Fruit fly (Drosophila melanogaster): ENCODE results near the gene sdt.
A peak's percentile ranks its signal among the peaks of the same experiment; 100 is the strongest.

The sdt gene

dm6 chrX:8229918-8230699 is 51.8 kb downstream of the sdt start (continued):
- no peak for TF ChIP-seq Smox (GFP tag; optimal IDR thresholded peaks at IDR 0.05)
- TF ChIP-seq topi (GFP tag; optimal IDR thresholded peaks at IDR 0.05), result peak; percentile 39
- peak; percentile 50 for TF ChIP-seq CG6792 (GFP tag; optimal IDR thresholded peaks at IDR 0.05)
- TF ChIP-seq CG6808 (GFP tag; optimal IDR thresholded peaks at IDR 0.05), result peak; percentile 66
- peak; percentile 30 for TF ChIP-seq CG6276 (GFP tag; optimal IDR thresholded peaks at IDR 0.05)
- TF ChIP-seq CG7368 (GFP tag; optimal IDR thresholded peaks at IDR 0.05), result peak; percentile 58
- 0 out of 3 replicates have a peak, but pooled peaks have one; percentile 14 for TF ChIP-seq CG8119 (GFP tag; IDR thresholded peaks at IDR 0.05)
- TF ChIP-seq Eip75B (GFP tag; optimal IDR thresholded peaks at IDR 0.05), result peak; percentile 26
- peak; percentile 60 for TF ChIP-seq net (GFP tag; optimal IDR thresholded peaks at IDR 0.05)
- TF ChIP-seq cyc (GFP tag; optimal IDR thresholded peaks at IDR 0.05), result no peak
- TF ChIP-seq fd59A (GFP tag; optimal IDR thresholded peaks at IDR 0.05), result peak; percentile 13
- no peak for TF ChIP-seq Sox15 (GFP tag; optimal IDR thresholded peaks at IDR 0.05)
- peak; percentile 45 for TF ChIP-seq CG9139 (GFP tag; optimal IDR thresholded peaks at IDR 0.05)
- peak; percentile 53 for TF ChIP-seq CG8632 (GFP tag; optimal IDR thresholded peaks at IDR 0.05)
- no peak for TF ChIP-seq Ets21C (GFP tag; optimal IDR thresholded peaks at IDR 0.05)
- peak; percentile 13 for TF ChIP-seq Blimp-1 (GFP tag; optimal IDR thresholded peaks at IDR 0.05)
- peak; percentile 35 for TF ChIP-seq spab (GFP tag; optimal IDR thresholded peaks at IDR 0.05)
- TF ChIP-seq Lpt (GFP tag; optimal IDR thresholded peaks at IDR 0.05), result no peak
- TF ChIP-seq CG11294 (GFP tag; IDR thresholded peaks at IDR 0.05), result no peak
- peak; percentile 39 for TF ChIP-seq pdm3 (GFP tag; optimal IDR thresholded peaks at IDR 0.05)
- TF ChIP-seq OdsH (GFP tag; optimal IDR thresholded peaks at IDR 0.05), result peak; percentile 48
- TF ChIP-seq Eip78C (GFP tag), result peak; percentile 79
- TF ChIP-seq CG16779 (tag; optimal IDR thresholded peaks at IDR 0.05), result no peak
- TF ChIP-seq CG10669 (GFP tag; optimal IDR thresholded peaks at IDR 0.05), result peak; percentile 48
- no peak for TF ChIP-seq svp (GFP tag)
- TF ChIP-seq dsx (GFP tag; optimal IDR thresholded peaks at IDR 0.05; ENCODE audit: poor library complexity, severe bottlenecking), result no peak
- peak; percentile 57 to 82 for TF ChIP-seq ss (GFP tag; optimal IDR thresholded peaks at IDR 0.05)
- TF ChIP-seq fd85E (GFP tag; optimal IDR thresholded peaks at IDR 0.05), result no peak
- no peak for TF ChIP-seq Hr39 (GFP tag; optimal IDR thresholded peaks at IDR 0.05)
- TF ChIP-seq CG6163 (GFP tag; IDR thresholded peaks at IDR 0.05), result peak; percentile 32; the same call in 1 of the 3 replicates
- peak; percentile 30 for TF ChIP-seq CG3919 (GFP tag; optimal IDR thresholded peaks at IDR 0.05)

- TF ChIP-seq CG9139 (GFP tag; optimal IDR thresholded peaks at IDR 0.05), result peak; percentile 54
- peak; percentile 34 for TF ChIP-seq CG6808 (GFP tag; optimal IDR thresholded peaks at IDR 0.05)
- TF ChIP-seq pdm3 (GFP tag; optimal IDR thresholded peaks at IDR 0.05), result peak; percentile 7
- TF ChIP-seq CG6854 (GFP tag; optimal IDR thresholded peaks at IDR 0.05), result peak; percentile 10
- no peak for TF ChIP-seq Hr38 (GFP tag; optimal IDR thresholded peaks at IDR 0.05)
- TF ChIP-seq CG7368 (GFP tag; optimal IDR thresholded peaks at IDR 0.05), result peak; percentile 23
- TF ChIP-seq CG6163 (GFP tag; IDR thresholded peaks at IDR 0.05), result peak; percentile 60; the same call in 2 of the 3 replicates
- no peak for TF ChIP-seq OdsH (GFP tag; optimal IDR thresholded peaks at IDR 0.05)
- TF ChIP-seq svp (GFP tag), result peak; percentile 57
- TF ChIP-seq esn (GFP tag; optimal IDR thresholded peaks at IDR 0.05), result peak; percentile 23
- peak; percentile 52 for TF ChIP-seq CG34406 (GFP tag; optimal IDR thresholded peaks at IDR 0.05)
- peak; percentile 34 for TF ChIP-seq CG10669 (GFP tag; optimal IDR thresholded peaks at IDR 0.05)
- no peak for TF ChIP-seq eg (GFP tag; IDR thresholded peaks at IDR 0.05)
- peak; percentile 33 for TF ChIP-seq Sox102F (GFP tag; optimal IDR thresholded peaks at IDR 0.05)
- peak; percentile 75 for TF ChIP-seq Eip78C (GFP tag)
- peak; percentile 14 for TF ChIP-seq Smox (GFP tag; optimal IDR thresholded peaks at IDR 0.05)
- TF ChIP-seq ss (GFP tag; optimal IDR thresholded peaks at IDR 0.05), result peak; percentile 15 to 67
- no peak for TF ChIP-seq spab (GFP tag; optimal IDR thresholded peaks at IDR 0.05)
- TF ChIP-seq CG3032 (tag; optimal IDR thresholded peaks at IDR 0.05), result peak; percentile 29
- TF ChIP-seq CG8119 (GFP tag; IDR thresholded peaks at IDR 0.05), result 0 out of 3 replicates have a peak, but pooled peaks have one; percentile 22
- no peak for TF ChIP-seq CG8319 (GFP tag; optimal IDR thresholded peaks at IDR 0.05)
- peak; percentile 51 for TF ChIP-seq vri (GFP tag; optimal IDR thresholded peaks at IDR 0.05)
- TF ChIP-seq Met (GFP tag; optimal IDR thresholded peaks at IDR 0.05), result peak; percentile 27
- TF ChIP-seq dac (GFP tag; optimal IDR thresholded peaks at IDR 0.05), result no peak
- TF ChIP-seq topi (GFP tag; optimal IDR thresholded peaks at IDR 0.05), result peak; percentile 5
- TF ChIP-seq Eip93F (GFP tag; optimal IDR thresholded peaks at IDR 0.05), result peak; percentile 51
- TF ChIP-seq CG8632 (GFP tag; optimal IDR thresholded peaks at IDR 0.05), result peak; percentile 26
Measured at dm6 chrX:8231241-8232028, 53.1 kb downstream of the sdt start.
